Fruit fly (Drosophila melanogaster) whole organism, embryonic: ENCODE results near the gene JMJD4.

Experiments
- CG16815 ChIP-seq: fragments of 200-800 bp; sonication (Bioruptor generic); optimal IDR thresholded peaks from 3 replicates; lab custom pipeline; 2017; ENCODE audit warnings: missing biosample characterization, mild to moderate bottlenecking, missing genetic modification characterization
- CG8944 ChIP-seq: fragments of 200-800 bp; sonication (Bioruptor generic); optimal IDR thresholded peaks from 3 replicates; lab custom pipeline; 2016; ENCODE audit warnings: missing biosample characterization, missing genetic modification characterization
- H15 ChIP-seq: fragments of 200-800 bp; sonication (Bioruptor generic); IDR thresholded peaks from 3 replicates; pipeline ENCODE4 v1.3.6; 2022; ENCODE audit warnings: missing biosample characterization, missing genetic modification characterization
- HLH54F ChIP-seq: fragments of 200-800 bp; sonication (Bioruptor generic); optimal IDR thresholded peaks from 3 replicates; lab custom pipeline; 2016; ENCODE audit warnings: missing biosample characterization, missing genetic modification characterization
- chinmo ChIP-seq: fragments of 200-800 bp; sonication (Bioruptor generic); IDR thresholded peaks from 4 replicates; pipeline ENCODE4 v1.3.6; 2022; ENCODE audit warnings: missing biosample characterization, missing genetic modification characterization; ENCODE audit not compliant: partially characterized antibody
- peb ChIP-seq: fragments of 200-800 bp; sonication (Bioruptor generic); IDR thresholded peaks from 2 replicates; pipeline ENCODE4 v1.3.6; 2022; ENCODE audit warnings: missing biosample characterization, missing genetic modification characterization

- no peak for TF ChIP-seq CG8944 (GFP tag; lab: Kevin White, UChicago)
- no peak for TF ChIP-seq chinmo (GFP tag; lab: Robert Waterston, UW)
- TF ChIP-seq CG16815 (GFP tag; lab: Kevin White, UChicago) = no peak
- TF ChIP-seq H15 (GFP tag; lab: Robert Waterston, UW) = no peak
- TF ChIP-seq HLH54F = no peak
- no peak for TF ChIP-seq peb (GFP tag; lab: Robert Waterston, UW)
Observed at dm6 chr2L:18153068-18153467, 6.0 kb downstream of the JMJD4 start, which contains the start of gene CG17681.
